Worm (Caenorhabditis elegans): ENCODE data around the gene clec-158.

Gene clec-158

ce11 chrIII:6848654-6849204, 10.7 kb downstream of the clec-158 start, which contains the start of gene dhhc-5:
TSS of gene dhhc-5 (minus strand) at chrIII:6849059.
- TF ChIP-seq nhr-10 (tag; optimal IDR thresholded peaks at IDR 0.05) (no peak), sma-9 (GFP tag; optimal IDR thresholded peaks at IDR 0.05) (peak; percentile 50), sma-9 (tag; optimal IDR thresholded peaks at IDR 0.05) (no peak), fos-1 (tag; optimal IDR thresholded peaks at IDR 0.05) (peak; percentile 21), nhr-129 (tag; optimal IDR thresholded peaks at IDR 0.05) (no peak), unc-55 (GFP tag; optimal IDR thresholded peaks at IDR 0.05) (no peak), unc-39 (tag; optimal IDR thresholded peaks at IDR 0.05) (no peak), lin-39 (tag; optimal IDR thresholded peaks at IDR 0.05) (no peak), ztf-11 (tag; optimal IDR thresholded peaks at IDR 0.05) (no peak), mab-5 (tag; optimal IDR thresholded peaks at IDR 0.05) (no peak)

ce11 chrIII:6839091-6839490, 20.3 kb downstream of the clec-158 start:
- TF ChIP-seq lsy-2 (tag; optimal IDR thresholded peaks at IDR 0.05) = no peak
- TF ChIP-seq sma-9 (GFP tag; optimal IDR thresholded peaks at IDR 0.05) = no peak
- TF ChIP-seq sma-9 (tag; optimal IDR thresholded peaks at IDR 0.05) = no peak

ce11 chrIII:6837320-6837719, 22.1 kb downstream of the clec-158 start:
- no peak for TF ChIP-seq ztf-11 (tag; optimal IDR thresholded peaks at IDR 0.05)
- no peak for TF ChIP-seq snpc-4 (tag; optimal IDR thresholded peaks at IDR 0.05)
- no peak for TF ChIP-seq dmd-4 (tag; optimal IDR thresholded peaks at IDR 0.05)
- TF ChIP-seq nhr-10 (tag; optimal IDR thresholded peaks at IDR 0.05) = no peak
- TF ChIP-seq nhr-129 (tag; optimal IDR thresholded peaks at IDR 0.05) = no peak
- no peak for TF ChIP-seq unc-55 (GFP tag; optimal IDR thresholded peaks at IDR 0.05)
- no peak for TF ChIP-seq nhr-25 (tag; optimal IDR thresholded peaks at IDR 0.05)
- no peak for TF ChIP-seq lin-11 (tag; optimal IDR thresholded peaks at IDR 0.05)
- TF ChIP-seq gmeb-1 (tag; optimal IDR thresholded peaks at IDR 0.05) = no peak
- no peak for TF ChIP-seq nhr-12 (tag; optimal IDR thresholded peaks at IDR 0.05)
- TF ChIP-seq lsy-2 (tag; optimal IDR thresholded peaks at IDR 0.05) = no peak
- TF ChIP-seq ztf-4 (tag; optimal IDR thresholded peaks at IDR 0.05) = no peak
- TF ChIP-seq ceh-82 (tag; optimal IDR thresholded peaks at IDR 0.05) = no peak
- TF ChIP-seq ceh-16 (tag; optimal IDR thresholded peaks at IDR 0.05) = no peak
- TF ChIP-seq nhr-237 (tag; optimal IDR thresholded peaks at IDR 0.05) = no peak
- TF ChIP-seq fos-1 (tag; optimal IDR thresholded peaks at IDR 0.05) = no peak

ce11 chrIII:6831312-6831711, 28.1 kb downstream of the clec-158 start:
- TF ChIP-seq ceh-82 (tag; optimal IDR thresholded peaks at IDR 0.05) (no peak), skn-1 (tag; optimal IDR thresholded peaks at IDR 0.05) (no peak), nhr-23 (tag; optimal IDR thresholded peaks at IDR 0.05) (no peak), C34F6.9 (tag; optimal IDR thresholded peaks at IDR 0.05) (no peak), lsy-2 (tag; optimal IDR thresholded peaks at IDR 0.05) (no peak), unc-62 (GFP tag; optimal IDR thresholded peaks at IDR 0.05) (no peak), Y55F3AM.14 (GFP tag; optimal IDR thresholded peaks at IDR 0.05) (no peak), ZK546.5 (tag; optimal IDR thresholded peaks at IDR 0.05) (no peak), ztf-1 (GFP tag; conservative IDR thresholded peaks at IDR 0.05) (no peak), blmp-1 (tag; optimal IDR thresholded peaks at IDR 0.05; ENCODE audit: insufficient read depth) (no peak), crh-2 (tag; optimal IDR thresholded peaks at IDR 0.05) (no peak), unc-39 (tag; optimal IDR thresholded peaks at IDR 0.05) (no peak), zag-1 (tag; optimal IDR thresholded peaks at IDR 0.05) (no peak), dmd-4 (tag; optimal IDR thresholded peaks at IDR 0.05) (no peak), gmeb-1 (tag; optimal IDR thresholded peaks at IDR 0.05) (no peak), mab-5 (tag; optimal IDR thresholded peaks at IDR 0.05) (no peak), nhr-6 (tag; optimal IDR thresholded peaks at IDR 0.05) (no peak), ama-1 (optimal IDR thresholded peaks at IDR 0.05) (no peak), F13H6.1 (tag; optimal IDR thresholded peaks at IDR 0.05) (no peak), snpc-4 (tag; optimal IDR thresholded peaks at IDR 0.05) (no peak)

ce11 chrIII:6826137-6826536, 33.2 kb downstream of the clec-158 start:
- TF ChIP-seq elt-1 (tag; optimal IDR thresholded peaks at IDR 0.05) (no peak), nhr-237 (tag; optimal IDR thresholded peaks at IDR 0.05) (no peak), nhr-77 (tag; optimal IDR thresholded peaks at IDR 0.05) (no peak), R02D3.7 (tag; optimal IDR thresholded peaks at IDR 0.05) (no peak), sma-3 (GFP tag; optimal IDR thresholded peaks at IDR 0.05) (no peak), ceh-82 (tag; optimal IDR thresholded peaks at IDR 0.05) (no peak), unc-62 (GFP tag; optimal IDR thresholded peaks at IDR 0.05) (no peak), ztf-11 (tag; optimal IDR thresholded peaks at IDR 0.05) (no peak), mbf-1 (tag; optimal IDR thresholded peaks at IDR 0.05) (no peak), ztf-4 (tag; optimal IDR thresholded peaks at IDR 0.05) (no peak), ama-1 (optimal IDR thresholded peaks at IDR 0.05) (no peak), nhr-25 (tag; optimal IDR thresholded peaks at IDR 0.05) (no peak), lin-11 (tag; optimal IDR thresholded peaks at IDR 0.05) (no peak), nhr-129 (tag; optimal IDR thresholded peaks at IDR 0.05) (no peak), unc-55 (GFP tag; optimal IDR thresholded peaks at IDR 0.05) (no peak), zag-1 (tag; optimal IDR thresholded peaks at IDR 0.05) (no peak), peb-1 (tag; optimal IDR thresholded peaks at IDR 0.05) (no peak), snpc-4 (tag; optimal IDR thresholded peaks at IDR 0.05) (no peak), elt-3 (tag; optimal IDR thresholded peaks at IDR 0.05) (no peak)

Data from whole organism, L2 larva.